Worm (Caenorhabditis elegans): Measurements from ENCODE around the gene sma-1.

DNA sequence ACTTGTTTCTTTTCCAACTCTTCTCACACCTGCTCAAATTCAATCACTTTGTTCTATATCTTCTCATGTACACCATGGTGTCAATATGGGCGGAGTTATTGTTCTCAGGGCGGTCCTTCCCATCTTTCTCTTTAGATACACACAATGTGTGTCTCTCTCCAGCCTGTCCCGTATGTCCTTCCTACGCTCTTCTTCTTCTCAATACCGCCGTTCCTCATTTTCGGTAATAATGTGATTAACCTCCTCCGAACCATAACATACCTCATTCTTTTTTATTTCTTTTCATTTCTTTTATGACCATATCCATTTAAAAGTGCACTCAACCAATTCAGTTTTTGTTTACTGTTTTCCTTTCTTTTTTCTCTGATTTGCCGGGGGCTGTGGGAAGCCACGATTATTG, 56.4 kb downstream of the sma-1 start:
- TF ChIP-seq B0310.2 (tag; optimal IDR thresholded peaks at IDR 0.05), result no peak
- no peak for TF ChIP-seq F13C5.2 (tag; optimal IDR thresholded peaks at IDR 0.05)
- no peak for TF ChIP-seq sea-1 (GFP tag; conservative IDR thresholded peaks at IDR 0.05)
- no peak for TF ChIP-seq hmbx-1 (tag; optimal IDR thresholded peaks at IDR 0.05)
- TF ChIP-seq ama-1 (optimal IDR thresholded peaks at IDR 0.05), result no peak
- TF ChIP-seq scrt-1 (GFP tag; IDR thresholded peaks at IDR 0.05), result no peak
- no peak for TF ChIP-seq tra-4 (tag; optimal IDR thresholded peaks at IDR 0.05)
